Fruit fly (Drosophila melanogaster) whole organism, wandering third instar larva: ENCODE data around the gene Fancl.

Source experiments
- Abd-B ChIP-seq: fragments of >200 bp; optimal IDR thresholded peaks from 2 replicates; lab custom pipeline; 2017; ENCODE audit warnings: missing biosample characterization, missing genetic modification characterization
- CG32264 ChIP-seq: fragments of 200-800 bp; sonication (Bioruptor generic); optimal IDR thresholded peaks from 2 replicates; lab custom pipeline; 2016; ENCODE audit warnings: missing biosample characterization, missing genetic modification characterization
- CG9705 ChIP-seq: fragments of 200-800 bp; sonication (Bioruptor generic); optimal IDR thresholded peaks from 2 replicates; lab custom pipeline; 2018; ENCODE audit warnings: missing biosample characterization, mild to moderate bottlenecking, missing genetic modification characterization
- CrebA ChIP-seq: fragments of 200-800 bp; sonication (Bioruptor generic); optimal IDR thresholded peaks from 2 replicates; lab custom pipeline; 2016; ENCODE audit warnings: missing biosample characterization, mild to moderate bottlenecking, missing genetic modification characterization, borderline replicate concordance
- Dfd ChIP-seq: fragments of >200 bp; optimal IDR thresholded peaks from 2 replicates; lab custom pipeline; 2017; ENCODE audit warnings: missing biosample characterization, missing genetic modification characterization
- Dif ChIP-seq: fragments of 200-275, 200-300 bp; sonication (Bioruptor generic); optimal IDR thresholded peaks from 2 replicates; lab custom pipeline; 2018; ENCODE audit warnings: missing biosample characterization, missing genetic modification characterization; ENCODE audit not compliant: partially characterized antibody
- GATAd ChIP-seq: sonication (Bioruptor generic); optimal IDR thresholded peaks from 2 replicates; lab custom pipeline; 2016; ENCODE audit warnings: missing biosample characterization, missing genetic modification characterization
- HLH106 ChIP-seq: fragments of 200-800 bp; optimal IDR thresholded peaks from 3 replicates; lab custom pipeline; 2019; ENCODE audit warnings: missing biosample characterization, mild to moderate bottlenecking, missing genetic modification characterization, moderate library complexity
- Hnf4 ChIP-seq: fragments of 200-800 bp; sonication (Bioruptor generic); optimal IDR thresholded peaks from 2 replicates; lab custom pipeline; 2016; ENCODE audit warnings: missing biosample characterization, mild to moderate bottlenecking, missing genetic modification characterization
- Hr78 ChIP-seq: fragments of >200 bp; optimal IDR thresholded peaks from 2 replicates; lab custom pipeline; 2017; ENCODE audit warnings: missing biosample characterization, missing genetic modification characterization
- Hr83 ChIP-seq: fragments of 200-300 bp; sonication (Bioruptor generic); optimal IDR thresholded peaks from 2 replicates; lab custom pipeline; 2016; ENCODE audit warnings: missing biosample characterization, mild to moderate bottlenecking, missing genetic modification characterization, moderate library complexity; ENCODE audit not compliant: poor library complexity, severe bottlenecking
- Jra ChIP-seq: sonication (Bioruptor generic); optimal IDR thresholded peaks from 2 replicates; lab custom pipeline; 2016; ENCODE audit warnings: missing biosample characterization, missing genetic modification characterization
- Mio ChIP-seq: sonication (Bioruptor generic); optimal IDR thresholded peaks from 2 replicates; lab custom pipeline; 2016; ENCODE audit warnings: missing biosample characterization, missing genetic modification characterization
- Myc ChIP-seq: fragments of >200 bp; optimal IDR thresholded peaks from 2 replicates; lab custom pipeline; 2017
- N ChIP-seq: fragments of >200 bp; optimal IDR thresholded peaks from 2 replicates; lab custom pipeline; 2018; ENCODE audit warnings: missing biosample characterization, missing external identifiers, missing genetic modification characterization
- OdsH ChIP-seq: fragments of 200-800 bp; sonication (Bioruptor generic); optimal IDR thresholded peaks from 2 replicates; lab custom pipeline; 2016; ENCODE audit warnings: missing biosample characterization, mild to moderate bottlenecking, missing genetic modification characterization
- Rel ChIP-seq, 2 experiments: fragments of 200-800 bp; sonication (Bioruptor generic) in 1 of 2; optimal IDR thresholded peaks; 2 replicates in 1 of 2; 3 replicates in 1 of 2; lab custom pipeline; 2016 to 2019; ENCODE audit warnings: mild to moderate bottlenecking in 2 of 2, missing biosample characterization in 2 of 2, missing genetic modification characterization in 2 of 2, moderate library complexity in 1 of 2
- Sp1 ChIP-seq: fragments of 200-800 bp; sonication (Bioruptor generic); optimal IDR thresholded peaks from 3 replicates; lab custom pipeline; 2019; ENCODE audit warnings: missing biosample characterization, mild to moderate bottlenecking, missing genetic modification characterization, moderate library complexity
- Vsx2 ChIP-seq: fragments of 200-300, 225-300 bp; sonication (Bioruptor generic); optimal IDR thresholded peaks from 2 replicates; lab custom pipeline; 2018; ENCODE audit warnings: missing biosample characterization, missing genetic modification characterization; ENCODE audit not compliant: partially characterized antibody
- br ChIP-seq: fragments of 200-800 bp; sonication (Bioruptor generic); optimal IDR thresholded peaks from 2 replicates; lab custom pipeline; 2016; ENCODE audit warnings: missing biosample characterization, missing genetic modification characterization
- brk ChIP-seq: fragments of 200-800 bp; sonication (Bioruptor generic); optimal IDR thresholded peaks from 2 replicates; lab custom pipeline; 2016; ENCODE audit warnings: missing biosample characterization, mild to moderate bottlenecking, missing genetic modification characterization
- dl ChIP-seq, 2 experiments: fragments of 175-275, 200-275 bp in 1 of 2; fragments of 200-275 bp in 1 of 2; sonication (Bioruptor generic); optimal IDR thresholded peaks; lab custom pipeline; 2018; ENCODE audit warnings: mild to moderate bottlenecking in 2 of 2, missing biosample characterization in 2 of 2, missing genetic modification characterization in 2 of 2, moderate library complexity in 2 of 2; ENCODE audit not compliant: partially characterized antibody in 2 of 2, insufficient read depth in 1 of 2
- dmrt93B ChIP-seq: fragments of 200-800 bp; sonication (Bioruptor generic); optimal IDR thresholded peaks from 2 replicates; lab custom pipeline; 2018; ENCODE audit warnings: missing biosample characterization, mild to moderate bottlenecking, missing genetic modification characterization
- dsf ChIP-seq: sonication (Bioruptor generic); optimal IDR thresholded peaks from 2 replicates; lab custom pipeline; 2016; ENCODE audit warnings: missing biosample characterization, missing genetic modification characterization, borderline replicate concordance
- ey ChIP-seq: fragments of 200-800 bp; sonication (Bioruptor generic); optimal IDR thresholded peaks from 2 replicates; lab custom pipeline; 2016; ENCODE audit warnings: missing biosample characterization, missing genetic modification characterization
- foxo ChIP-seq, 2 experiments: fragments of 200-800 bp; sonication (Bioruptor generic); optimal IDR thresholded peaks; 2 replicates in 1 of 2; 3 replicates in 1 of 2; lab custom pipeline; 2016 to 2017; ENCODE audit warnings: missing biosample characterization in 2 of 2, missing genetic modification characterization in 2 of 2
- fru ChIP-seq: fragments of 200-800 bp; sonication (Bioruptor generic); optimal IDR thresholded peaks from 3 replicates; lab custom pipeline; 2016; ENCODE audit warnings: missing biosample characterization, mild to moderate bottlenecking, missing genetic modification characterization
- h ChIP-seq: fragments of 200-800 bp; sonication (Bioruptor generic); optimal IDR thresholded peaks from 3 replicates; lab custom pipeline; 2016; ENCODE audit warnings: missing biosample characterization, mild to moderate bottlenecking, missing genetic modification characterization
- jim ChIP-seq: fragments of 175-275, 200-325 bp; sonication (Bioruptor generic); optimal IDR thresholded peaks from 2 replicates; lab custom pipeline; 2016; ENCODE audit warnings: missing biosample characterization, mild to moderate bottlenecking, missing genetic modification characterization
- lola ChIP-seq: fragments of >200 bp; optimal IDR thresholded peaks from 2 replicates; lab custom pipeline; 2017; ENCODE audit warnings: missing biosample characterization, missing genetic modification characterization
- pan ChIP-seq: fragments of >200 bp; optimal IDR thresholded peaks from 2 replicates; lab custom pipeline; 2017
- psq ChIP-seq: fragments of 200-800 bp; sonication (Bioruptor generic); optimal IDR thresholded peaks from 3 replicates; lab custom pipeline; 2017; ENCODE audit warnings: missing biosample characterization, mild to moderate bottlenecking, missing genetic modification characterization, moderate library complexity
- rgr ChIP-seq: fragments of 200-800 bp; sonication (Bioruptor generic); optimal IDR thresholded peaks from 3 replicates; lab custom pipeline; 2016; ENCODE audit warnings: missing biosample characterization, mild to moderate bottlenecking, missing genetic modification characterization
- sage ChIP-seq: fragments of 200-800 bp; sonication (Bioruptor generic); optimal IDR thresholded peaks from 2 replicates; lab custom pipeline; 2016; ENCODE audit warnings: missing biosample characterization, mild to moderate bottlenecking, missing genetic modification characterization
- sv ChIP-seq: fragments of 200-800 bp; sonication (Bioruptor generic); optimal IDR thresholded peaks from 3 replicates; lab custom pipeline; 2016; ENCODE audit warnings: missing biosample characterization, missing genetic modification characterization
- tai ChIP-seq: sonication (Bioruptor generic); optimal IDR thresholded peaks from 2 replicates; lab custom pipeline; 2016; ENCODE audit warnings: missing biosample characterization, missing genetic modification characterization
- usp ChIP-seq: fragments of >200 bp; optimal IDR thresholded peaks from 2 replicates; lab custom pipeline; 2017; ENCODE audit warnings: missing biosample characterization, missing genetic modification characterization
- woc ChIP-seq: sonication (Bioruptor generic); optimal IDR thresholded peaks from 2 replicates; lab custom pipeline; 2016; ENCODE audit warnings: missing biosample characterization, mild to moderate bottlenecking, missing genetic modification characterization

Gene Fancl

dm6 chr3R:10089171-10089664 lies 36.5 kb upstream of the Fancl start:
- TF ChIP-seq GATAd (GFP tag; lab: Kevin White, UChicago) (no peak), Rel (GFP tag; optimal IDR thresholded peaks at IDR 0.05; lab: Kevin White, UChicago) (peak; percentile 10), Rel (tag; optimal IDR thresholded peaks at IDR 0.05; lab: Kevin White, UChicago) (peak; percentile 33), sage (GFP tag; lab: Kevin White, UChicago) (peak; percentile 15), fru (GFP tag; lab: Kevin White, UChicago) (peak; percentile 14), woc (GFP tag; lab: Kevin White, UChicago) (no peak), dsf (GFP tag; lab: Kevin White, UChicago) (no peak), Vsx2 (GFP tag; lab: Kevin White, UChicago) (peak; percentile 83), Jra (GFP tag; lab: Kevin White, UChicago) (peak; percentile 15), Hr83 (GFP tag; lab: Kevin White, UChicago) (peak; percentile 69), h (GFP tag; lab: Kevin White, UChicago) (peak; percentile 44), psq (GFP tag; lab: Kevin White, UChicago) (peak; percentile 84), rgr (GFP tag; lab: Kevin White, UChicago) (peak; percentile 19), Dif (GFP tag; lab: Kevin White, UChicago) (peak; percentile 98), Sp1 (GFP tag; lab: Kevin White, UChicago) (peak; percentile 18), CrebA (GFP tag; lab: Kevin White, UChicago) (peak; percentile 88), CG9705 (GFP tag; lab: Kevin White, UChicago) (no peak), Dfd (no peak), dl (GFP tag; optimal IDR thresholded peaks at IDR 0.05; lab: Kevin White, UChicago; ENCODE audit: insufficient read depth in 1 of 2, partially characterized antibody in 2 of 2) (peak; percentile 96 to 97), Hnf4 (GFP tag; lab: Kevin White, UChicago) (peak; percentile 8)

- TF ChIP-seq Abd-B (GFP tag; lab: Kevin White, UChicago), result peak; percentile 8
- TF ChIP-seq foxo (GFP tag; optimal IDR thresholded peaks at IDR 0.05; lab: Kevin White, UChicago), result peak; percentile 52 to 96
- TF ChIP-seq OdsH, result peak; percentile 94
- peak; percentile 92 for TF ChIP-seq Hnf4 (GFP tag; lab: Kevin White, UChicago)
- TF ChIP-seq jim, result peak; percentile 17
- peak; percentile 81 to 84 for TF ChIP-seq dl (GFP tag; optimal IDR thresholded peaks at IDR 0.05; lab: Kevin White, UChicago; ENCODE audit: insufficient read depth in 1 of 2, partially characterized antibody in 2 of 2)
- TF ChIP-seq Myc (lab: Kevin White, UChicago), result no peak
- TF ChIP-seq Dif (GFP tag; lab: Kevin White, UChicago), result peak; percentile 94
- peak; percentile 94 for TF ChIP-seq rgr (GFP tag; lab: Kevin White, UChicago)
- TF ChIP-seq Dfd, result no peak
- peak; percentile 25 for TF ChIP-seq N
- peak; percentile 54 for TF ChIP-seq CG32264 (GFP tag; lab: Kevin White, UChicago)
- TF ChIP-seq dsf (GFP tag; lab: Kevin White, UChicago), result peak; percentile 39
- TF ChIP-seq Mio, result peak; percentile 69
- peak; percentile 33 for TF ChIP-seq CG9705 (GFP tag; lab: Kevin White, UChicago)
- TF ChIP-seq Jra (GFP tag; lab: Kevin White, UChicago), result peak; percentile 81
- TF ChIP-seq sv (GFP tag; lab: Kevin White, UChicago), result peak; percentile 62
- TF ChIP-seq Vsx2 (GFP tag; lab: Kevin White, UChicago), result peak; percentile 79
- TF ChIP-seq lola, result peak; percentile 47
- TF ChIP-seq usp (GFP tag; lab: Kevin White, UChicago), result no peak
- peak; percentile 53 for TF ChIP-seq sage (GFP tag; lab: Kevin White, UChicago)
- TF ChIP-seq pan (lab: Kevin White, UChicago), result no peak
- no peak for TF ChIP-seq Hr78 (GFP tag; lab: Kevin White, UChicago)
- TF ChIP-seq Rel (GFP tag; optimal IDR thresholded peaks at IDR 0.05; lab: Kevin White, UChicago), result peak; percentile 24
- peak; percentile 51 for TF ChIP-seq Rel (tag; optimal IDR thresholded peaks at IDR 0.05; lab: Kevin White, UChicago)
- TF ChIP-seq Hr83 (GFP tag; lab: Kevin White, UChicago), result peak; percentile 77
- TF ChIP-seq tai (GFP tag; lab: Kevin White, UChicago), result peak; percentile 92
- peak; percentile 99 for TF ChIP-seq psq (GFP tag; lab: Kevin White, UChicago)
- TF ChIP-seq Sp1 (GFP tag; lab: Kevin White, UChicago), result peak; percentile 84
- TF ChIP-seq GATAd (GFP tag; lab: Kevin White, UChicago), result no peak
- TF ChIP-seq brk (GFP tag; lab: Kevin White, UChicago), result peak; percentile 44
- TF ChIP-seq br (GFP tag; lab: Kevin White, UChicago), result peak; percentile 94
- peak; percentile 42 for TF ChIP-seq CrebA (GFP tag; lab: Kevin White, UChicago)
- TF ChIP-seq woc (GFP tag; lab: Kevin White, UChicago), result peak; percentile 92
- TF ChIP-seq dmrt93B (GFP tag; lab: Kevin White, UChicago), result peak; percentile 69
- TF ChIP-seq HLH106, result peak; percentile 84
- peak; percentile 95 for TF ChIP-seq ey (GFP tag; lab: Kevin White, UChicago)
- peak; percentile 95 for TF ChIP-seq h (GFP tag; lab: Kevin White, UChicago)
- peak; percentile 93 for TF ChIP-seq fru (GFP tag; lab: Kevin White, UChicago)
Observed at dm6 chr3R:10087206-10087927, 34.7 kb upstream of the Fancl start.
